Fruit fly (Drosophila melanogaster): ENCODE measurements around the gene kst.
A peak's percentile ranks its signal among the peaks of the same experiment; 100 is the strongest.

Gene kst

dm6 chr3L:3377965-3378292 lies 41.3 kb downstream of the kst start, which contains the start of gene Ids (continued):
- no peak; the same call in 1 of the 2 replicates for TF ChIP-seq CG13287 (GFP tag; IDR thresholded peaks at IDR 0.05; ENCODE audit: partially characterized antibody)
- no peak for TF ChIP-seq Dip2 (GFP tag; IDR thresholded peaks at IDR 0.05)
- TF ChIP-seq fu2 (GFP tag; optimal IDR thresholded peaks at IDR 0.05), result no peak
- TF ChIP-seq CG17912 (GFP tag; optimal IDR thresholded peaks at IDR 0.05), result no peak
- TF ChIP-seq CG16779 (GFP tag; IDR thresholded peaks at IDR 0.05), result no peak
- peak; percentile 29 for TF ChIP-seq CG8281 (tag; optimal IDR thresholded peaks at IDR 0.05)
- no peak for TF ChIP-seq CG14965 (GFP tag; optimal IDR thresholded peaks at IDR 0.05; ENCODE audit: borderline replicate concordance)
- TF ChIP-seq cad (GFP tag; optimal IDR thresholded peaks at IDR 0.05), result no peak
- TF ChIP-seq CG10274 (GFP tag; optimal IDR thresholded peaks at IDR 0.05), result peak; percentile 13
- peak; percentile 58 for TF ChIP-seq Ssrp (tag; optimal IDR thresholded peaks at IDR 0.05)
- 0 out of 3 replicates have a peak, but pooled peaks have one; percentile 55 for TF ChIP-seq CG2889 (GFP tag; IDR thresholded peaks at IDR 0.05)
- TF ChIP-seq nmo (GFP tag; optimal IDR thresholded peaks at IDR 0.05), result peak; percentile 70
- TF ChIP-seq danr (GFP tag; IDR thresholded peaks at IDR 0.05), result peak; percentile 57
- peak; percentile 84 for TF ChIP-seq Rfx (GFP tag; IDR thresholded peaks at IDR 0.05)
- TF ChIP-seq CG3065 (GFP tag; optimal IDR thresholded peaks at IDR 0.05), result no peak
- peak; percentile 64 for TF ChIP-seq Xbp1 (GFP tag; optimal IDR thresholded peaks at IDR 0.05)
- no peak for TF ChIP-seq zen2 (GFP tag; IDR thresholded peaks at IDR 0.05; ENCODE audit: partially characterized antibody)
- TF ChIP-seq Opbp (GFP tag; IDR thresholded peaks at IDR 0.05; ENCODE audit: partially characterized antibody), result no peak
- no peak for TF ChIP-seq pzg (GFP tag; optimal IDR thresholded peaks at IDR 0.05)
- TF ChIP-seq en (GFP tag; optimal IDR thresholded peaks at IDR 0.05), result no peak
- TF ChIP-seq gro (GFP tag; optimal IDR thresholded peaks at IDR 0.05), result peak; percentile 50
- TF ChIP-seq Ets65A (GFP tag), result peak; percentile 92
- peak; percentile 44 for TF ChIP-seq pho (GFP tag; optimal IDR thresholded peaks at IDR 0.05)
- peak; percentile 42 for TF ChIP-seq scrt (GFP tag; optimal IDR thresholded peaks at IDR 0.05)
- TF ChIP-seq CG11456 (GFP tag; IDR thresholded peaks at IDR 0.05), result peak; percentile 71; the same call in 2 of the 3 replicates
- no peak for TF ChIP-seq CG8290 (GFP tag; optimal IDR thresholded peaks at IDR 0.05)
- TF ChIP-seq CG8290 (tag; optimal IDR thresholded peaks at IDR 0.05), result no peak
- TF ChIP-seq CG4854 (GFP tag; optimal IDR thresholded peaks at IDR 0.05), result no peak
- no peak for TF ChIP-seq her (GFP tag; optimal IDR thresholded peaks at IDR 0.05)
- TF ChIP-seq CG12769 (tag; optimal IDR thresholded peaks at IDR 0.05), result no peak
- TF ChIP-seq CG17361 (GFP tag; IDR thresholded peaks at IDR 0.05), result peak; percentile 72
- no peak for TF ChIP-seq Fer2 (tag; optimal IDR thresholded peaks at IDR 0.05)
- peak in 1 of 2 experiments; percentile 15 for TF ChIP-seq crp (GFP tag; optimal IDR thresholded peaks at IDR 0.05)
- no peak for TF ChIP-seq pita (GFP tag; optimal IDR thresholded peaks at IDR 0.05)
- TF ChIP-seq z (GFP tag; IDR thresholded peaks at IDR 0.05), result peak; percentile 20; the same call in 1 of the 3 replicates
- peak; percentile 62; the same call in 1 of the 2 replicates for TF ChIP-seq NFAT (GFP tag; IDR thresholded peaks at IDR 0.05)
- peak; percentile 42 for TF ChIP-seq run (tag; optimal IDR thresholded peaks at IDR 0.05)
- TF ChIP-seq PHDP (tag; optimal IDR thresholded peaks at IDR 0.05), result peak; percentile 71
- TF ChIP-seq fd96Cb (tag; optimal IDR thresholded peaks at IDR 0.05), result peak; percentile 71
- no peak for TF ChIP-seq CG34224 (GFP tag; IDR thresholded peaks at IDR 0.05; ENCODE audit: partially characterized antibody)
- peak; percentile 23; the same call in 1 of the 2 replicates for TF ChIP-seq dati (GFP tag; IDR thresholded peaks at IDR 0.05)
- TF ChIP-seq gsb-n (tag; optimal IDR thresholded peaks at IDR 0.05), result peak; percentile 47
- peak; percentile 61; the same call in 1 of the 3 replicates for TF ChIP-seq gce (GFP tag; IDR thresholded peaks at IDR 0.05)
- TF ChIP-seq CG16863 (GFP tag; optimal IDR thresholded peaks at IDR 0.05), result no peak
- peak; percentile 38 for TF ChIP-seq Bteb2 (GFP tag; optimal IDR thresholded peaks at IDR 0.05)
- TF ChIP-seq shn (GFP tag; optimal IDR thresholded peaks at IDR 0.05), result no peak
- peak; percentile 6 for TF ChIP-seq Max (GFP tag; optimal IDR thresholded peaks at IDR 0.05)
- peak; percentile 76 for TF ChIP-seq CG32767 (GFP tag; IDR thresholded peaks at IDR 0.05)
- TF ChIP-seq CG10979 (tag; optimal IDR thresholded peaks at IDR 0.05), result peak; percentile 63
- TF ChIP-seq CG9797 (GFP tag; optimal IDR thresholded peaks at IDR 0.05), result no peak
- TF ChIP-seq CG6272 (GFP tag; IDR thresholded peaks at IDR 0.05), result peak; percentile 39; the same call in 1 of the 2 replicates
- TF ChIP-seq dan (GFP tag; IDR thresholded peaks at IDR 0.05), result no peak
